Fruit fly (Drosophila melanogaster) whole organism, prepupa: ENCODE measurements around the gene CG14085.
A peak's percentile ranks its signal among the peaks of the same experiment; 100 is the strongest.

Experiments used
- Blimp-1 ChIP-seq: fragments of 200-800 bp; sonication (Bioruptor generic); optimal IDR thresholded peaks from 3 replicates; lab custom pipeline; 2017; ENCODE audit warnings: missing biosample characterization, missing genetic modification characterization, mild to moderate bottlenecking, moderate library complexity, missing genetic modification reagents
- CG10631 ChIP-seq: fragments of 200-800 bp; sonication (Bioruptor generic); optimal IDR thresholded peaks from 2 replicates; lab custom pipeline; 2016; ENCODE audit warnings: missing biosample characterization, missing genetic modification characterization
- CG10669 ChIP-seq: fragments of 200-800 bp; sonication (Bioruptor generic); optimal IDR thresholded peaks from 3 replicates; lab custom pipeline; 2018; ENCODE audit warnings: missing biosample characterization, mild to moderate bottlenecking, missing genetic modification characterization, moderate library complexity
- CG11294 ChIP-seq: fragments of 200-800 bp; sonication (Bioruptor generic); IDR thresholded peaks from 2 replicates; pipeline ENCODE4 v1.3.6; 2022; ENCODE audit warnings: missing biosample characterization, missing genetic modification characterization
- CG11762 ChIP-seq: fragments of 200-800 bp; sonication (Bioruptor generic); optimal IDR thresholded peaks from 3 replicates; lab custom pipeline; 2016; ENCODE audit warnings: missing biosample characterization, missing genetic modification characterization; ENCODE audit not compliant: insufficient read depth
- CG15336 ChIP-seq: fragments of 200-800 bp; sonication (Bioruptor generic); IDR thresholded peaks from 2 replicates; pipeline ENCODE4 v1.3.6; 2022; ENCODE audit warnings: missing biosample characterization, missing genetic modification characterization
- CG1621 ChIP-seq: fragments of 200-800 bp; sonication (Bioruptor generic); optimal IDR thresholded peaks from 3 replicates; lab custom pipeline; 2018; ENCODE audit warnings: missing biosample characterization, mild to moderate bottlenecking, missing genetic modification characterization
- CG16779 ChIP-seq: fragments of 200-800 bp; sonication (Bioruptor generic); optimal IDR thresholded peaks from 3 replicates; lab custom pipeline; 2017; ENCODE audit warnings: missing biosample characterization, mild to moderate bottlenecking, missing genetic modification characterization
- CG3032 ChIP-seq: fragments of 200-800 bp; optimal IDR thresholded peaks from 2 replicates; lab custom pipeline; 2019; ENCODE audit warnings: missing biosample characterization, mild to moderate bottlenecking, missing genetic modification characterization, moderate library complexity
- CG34406 ChIP-seq: fragments of 200-800 bp; sonication (Bioruptor generic); optimal IDR thresholded peaks from 3 replicates; lab custom pipeline; 2016; ENCODE audit warnings: missing biosample characterization, missing genetic modification characterization
- CG3919 ChIP-seq: fragments of 200-800 bp; sonication (Bioruptor generic); optimal IDR thresholded peaks from 3 replicates; lab custom pipeline; 2016; ENCODE audit warnings: missing biosample characterization, missing genetic modification characterization
- CG6163 ChIP-seq: fragments of 200-800 bp; sonication (Bioruptor generic); IDR thresholded peaks from 3 replicates; pipeline ENCODE4 v1.3.6; 2022; ENCODE audit warnings: missing biosample characterization, missing genetic modification characterization
- CG6276 ChIP-seq: fragments of 200-800 bp; sonication (Bioruptor generic); optimal IDR thresholded peaks from 2 replicates; lab custom pipeline; 2017; ENCODE audit warnings: missing biosample characterization, mild to moderate bottlenecking, missing genetic modification characterization
- CG6792 ChIP-seq: fragments of 200-800 bp; sonication (Bioruptor generic); optimal IDR thresholded peaks from 3 replicates; lab custom pipeline; 2016; ENCODE audit warnings: missing biosample characterization, missing genetic modification characterization
- CG6808 ChIP-seq: fragments of 200-800 bp; sonication (Bioruptor generic); optimal IDR thresholded peaks from 3 replicates; lab custom pipeline; 2017; ENCODE audit warnings: missing biosample characterization, missing genetic modification characterization, mild to moderate bottlenecking, moderate library complexity, missing genetic modification reagents
- CG8119 ChIP-seq: fragments of 200-800 bp; sonication (Bioruptor generic); IDR thresholded peaks from 3 replicates; pipeline ENCODE4 v1.3.6; 2022; ENCODE audit warnings: missing biosample characterization, missing genetic modification characterization
- CG8319 ChIP-seq: fragments of 200-800 bp; sonication (Bioruptor generic); optimal IDR thresholded peaks from 3 replicates; lab custom pipeline; 2016; ENCODE audit warnings: missing biosample characterization, missing genetic modification characterization
- Eip75B ChIP-seq: fragments of 200-800 bp; sonication (Bioruptor generic); optimal IDR thresholded peaks from 3 replicates; lab custom pipeline; 2016; ENCODE audit warnings: missing biosample characterization, missing genetic modification characterization
- Eip78C ChIP-seq: fragments of 200-800 bp; sonication (Bioruptor generic); peaks from one replicate; lab custom pipeline; 2016; ENCODE audit warnings: missing biosample characterization, missing genetic modification characterization
- Eip93F ChIP-seq: fragments of 200-800 bp; sonication (Bioruptor generic); optimal IDR thresholded peaks from 2 replicates; lab custom pipeline; 2016; ENCODE audit warnings: missing biosample characterization, mild to moderate bottlenecking, missing genetic modification characterization
- Ets21C ChIP-seq: fragments of 200-800 bp; sonication (Bioruptor generic); optimal IDR thresholded peaks from 3 replicates; lab custom pipeline; 2016; ENCODE audit warnings: missing biosample characterization, missing genetic modification characterization
- Gug ChIP-seq: fragments of 200-800 bp; sonication (Bioruptor generic); IDR thresholded peaks from 2 replicates; pipeline ENCODE4 v1.3.6; 2022; ENCODE audit warnings: missing biosample characterization, missing genetic modification characterization
- Hr38 ChIP-seq: sonication (Bioruptor generic); optimal IDR thresholded peaks from 2 replicates; lab custom pipeline; 2016; ENCODE audit warnings: missing biosample characterization, missing genetic modification characterization
- Hr4 ChIP-seq: fragments of 200-800 bp; sonication (Bioruptor generic); optimal IDR thresholded peaks from 3 replicates; lab custom pipeline; 2016; ENCODE audit warnings: missing biosample characterization, missing genetic modification characterization
- Met ChIP-seq: fragments of 200-800 bp; sonication (Bioruptor generic); optimal IDR thresholded peaks from 3 replicates; lab custom pipeline; 2016; ENCODE audit warnings: missing biosample characterization, missing genetic modification characterization
- Smox ChIP-seq: fragments of 200-800 bp; sonication (Bioruptor generic); optimal IDR thresholded peaks from 3 replicates; lab custom pipeline; 2016; ENCODE audit warnings: missing biosample characterization, missing genetic modification characterization
- Sox14 ChIP-seq: fragments of 200-800 bp; sonication (Bioruptor generic); optimal IDR thresholded peaks from 3 replicates; lab custom pipeline; 2016; ENCODE audit warnings: missing biosample characterization, missing genetic modification characterization
- Sox15 ChIP-seq: fragments of 200-800 bp; sonication (Bioruptor generic); optimal IDR thresholded peaks from 3 replicates; lab custom pipeline; 2016; ENCODE audit warnings: missing biosample characterization, missing genetic modification characterization
- acj6 ChIP-seq: fragments of 200-800 bp; sonication (Bioruptor generic); optimal IDR thresholded peaks from 3 replicates; lab custom pipeline; 2016; ENCODE audit warnings: missing biosample characterization, missing genetic modification characterization
- dsx ChIP-seq: fragments of 200-800 bp; optimal IDR thresholded peaks from 3 replicates; lab custom pipeline; 2019; ENCODE audit warnings: missing biosample characterization, mild to moderate bottlenecking, missing genetic modification characterization, moderate library complexity; ENCODE audit not compliant: poor library complexity, severe bottlenecking
- eg ChIP-seq: fragments of 200-800 bp; sonication (Bioruptor generic); IDR thresholded peaks from 3 replicates; pipeline ENCODE4 v1.3.6; 2022; ENCODE audit warnings: missing biosample characterization, missing genetic modification characterization
- esn ChIP-seq: fragments of 200-800 bp; sonication (Bioruptor generic); optimal IDR thresholded peaks from 2 replicates; lab custom pipeline; 2016; ENCODE audit warnings: missing biosample characterization, mild to moderate bottlenecking, missing genetic modification characterization, moderate library complexity
- fd85E ChIP-seq: fragments of 200-800 bp; sonication (Bioruptor generic); optimal IDR thresholded peaks from 3 replicates; lab custom pipeline; 2016; ENCODE audit warnings: missing biosample characterization, missing genetic modification characterization
- lz ChIP-seq: fragments of 200-800 bp; sonication (Bioruptor generic); optimal IDR thresholded peaks from 3 replicates; lab custom pipeline; 2016; ENCODE audit warnings: missing biosample characterization, missing genetic modification characterization
- pdm3 ChIP-seq: fragments of 200-800 bp; sonication (Bioruptor generic); optimal IDR thresholded peaks from 3 replicates; lab custom pipeline; 2016; ENCODE audit warnings: missing biosample characterization, missing genetic modification characterization
- salr ChIP-seq, 2 experiments: fragments of 200-800 bp; sonication (Bioruptor generic); optimal IDR thresholded peaks; 3 replicates each; lab custom pipeline; 2016 to 2018; ENCODE audit warnings: missing biosample characterization in 2 of 2, missing genetic modification characterization in 2 of 2, mild to moderate bottlenecking in 1 of 2
- spab ChIP-seq: fragments of 200-800 bp; sonication (Bioruptor generic); optimal IDR thresholded peaks from 2 replicates; lab custom pipeline; 2017; ENCODE audit warnings: missing biosample characterization, mild to moderate bottlenecking, missing genetic modification characterization, missing genetic modification reagents
- ss ChIP-seq, 2 experiments: fragments of 200-800 bp; sonication (Bioruptor generic); optimal IDR thresholded peaks; 2 replicates in 1 of 2; 3 replicates in 1 of 2; lab custom pipeline; 2017 to 2018; ENCODE audit warnings: mild to moderate bottlenecking in 2 of 2, missing biosample characterization in 2 of 2, missing genetic modification characterization in 2 of 2, moderate library complexity in 1 of 2
- svp ChIP-seq: fragments of 200-800 bp; sonication (Bioruptor generic); peaks from one replicate; lab custom pipeline; 2016; ENCODE audit warnings: missing biosample characterization, missing genetic modification characterization
- topi ChIP-seq: fragments of 200-800 bp; sonication (Bioruptor generic); optimal IDR thresholded peaks from 3 replicates; lab custom pipeline; 2016; ENCODE audit warnings: missing biosample characterization, missing genetic modification characterization
- vri ChIP-seq: fragments of 200-800 bp; sonication (Bioruptor generic); optimal IDR thresholded peaks from 3 replicates; lab custom pipeline; 2016; ENCODE audit warnings: missing biosample characterization, mild to moderate bottlenecking, missing genetic modification characterization

The CG14085 gene

DNA sequence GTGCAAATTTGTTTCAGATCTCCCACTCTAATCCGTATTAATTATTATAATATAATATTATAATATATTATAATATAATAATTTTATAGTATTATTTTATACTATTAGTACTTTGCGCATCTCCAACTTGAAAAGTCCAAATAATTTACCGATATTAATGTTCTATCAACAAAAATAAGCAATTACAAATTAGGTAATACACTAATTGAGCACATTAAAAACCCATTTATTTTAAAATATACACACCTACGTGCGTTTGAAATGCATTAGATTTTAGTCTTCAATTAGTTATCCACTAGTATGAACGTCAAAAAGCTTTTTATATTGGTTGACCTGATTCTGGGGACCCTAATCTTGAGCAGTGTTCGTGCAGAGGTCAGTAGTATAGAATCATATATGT lies 33.1 kb upstream of the CG14085 start, which contains the start of gene CG33647:
TSS of gene CG33647 (plus strand) at position 301 of the 400 bp plus-strand sequence.
- TF ChIP-seq esn (GFP tag; lab: Kevin White, UChicago) (no peak), Hr4 (no peak), Sox14 (no peak), Sox15 (GFP tag; lab: Kevin White, UChicago) (no peak), CG6792 (no peak), CG1621 (tag; lab: Kevin White, UChicago) (no peak), Eip78C (GFP tag; lab: Kevin White, UChicago) (no peak), CG3919 (no peak), fd85E (GFP tag; lab: Kevin White, UChicago) (no peak), Eip75B (GFP tag; lab: Kevin White, UChicago) (no peak), CG10669 (GFP tag; lab: Kevin White, UChicago) (no peak), Hr38 (GFP tag; lab: Kevin White, UChicago) (no peak)

- TF ChIP-seq CG10631 (GFP tag; lab: Kevin White, UChicago) (no peak), CG6808 (GFP tag; lab: Kevin White, UChicago) (no peak), CG15336 (GFP tag; lab: Robert Waterston, UW) (no peak), pdm3 (GFP tag; lab: Kevin White, UChicago) (no peak), CG8119 (GFP tag; lab: Robert Waterston, UW) (no peak), Eip93F (no peak), eg (GFP tag; lab: Robert Waterston, UW) (no peak), ss (GFP tag; optimal IDR thresholded peaks at IDR 0.05; lab: Kevin White, UChicago) (no peak), Ets21C (no peak)
- TF ChIP-seq, all 60 proteins: peak for 0
These were observed 32.6 kb upstream of the CG14085 start for dm6 chr3L:19236554-19236953.

dm6 chr3L:19237780-19238179 lies 31.4 kb upstream of the CG14085 start:
- TF ChIP-seq CG6808 (GFP tag; lab: Kevin White, UChicago) (no peak), acj6 (GFP tag; lab: Kevin White, UChicago) (no peak)

DNA sequence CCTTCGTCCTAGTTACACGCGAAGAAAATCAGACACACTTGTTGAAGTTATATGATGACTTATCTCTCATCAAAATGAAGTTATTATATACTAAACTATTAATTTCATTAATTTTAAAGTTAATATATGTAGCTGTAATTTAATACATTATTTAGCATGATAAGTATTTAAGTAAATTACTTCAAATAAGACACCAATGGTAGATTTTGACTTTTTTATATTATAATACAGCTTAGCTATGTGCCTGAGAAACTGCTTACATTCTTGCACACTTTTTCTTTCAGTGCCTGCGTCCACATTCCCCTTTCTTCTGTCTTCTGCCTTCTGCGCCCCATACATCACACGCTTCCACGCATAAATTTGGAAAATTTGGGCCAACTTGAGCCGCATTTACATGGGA lies 17.5 kb upstream of the CG14085 start:
- TF ChIP-seq eg (GFP tag; lab: Robert Waterston, UW) = no peak
- TF ChIP-seq CG8319 = no peak
- TF ChIP-seq Blimp-1 = no peak
- TF ChIP-seq esn (GFP tag; lab: Kevin White, UChicago) = no peak
- no peak for TF ChIP-seq dsx
- TF ChIP-seq CG6163 = no peak
- no peak for TF ChIP-seq CG3032 (tag; lab: Kevin White, UChicago)
- no peak for TF ChIP-seq CG6276 (GFP tag; lab: Kevin White, UChicago)
- TF ChIP-seq CG6808 (GFP tag; lab: Kevin White, UChicago) = no peak
- TF ChIP-seq lz = no peak
- TF ChIP-seq CG8119 (GFP tag; lab: Robert Waterston, UW) = no peak
- no peak for TF ChIP-seq CG11762 (GFP tag; lab: Kevin White, UChicago)
- no peak for TF ChIP-seq Smox
- no peak for TF ChIP-seq vri (GFP tag; lab: Kevin White, UChicago)
- TF ChIP-seq Eip75B (GFP tag; lab: Kevin White, UChicago) = no peak
- no peak for TF ChIP-seq topi (GFP tag; lab: Kevin White, UChicago)

DNA sequence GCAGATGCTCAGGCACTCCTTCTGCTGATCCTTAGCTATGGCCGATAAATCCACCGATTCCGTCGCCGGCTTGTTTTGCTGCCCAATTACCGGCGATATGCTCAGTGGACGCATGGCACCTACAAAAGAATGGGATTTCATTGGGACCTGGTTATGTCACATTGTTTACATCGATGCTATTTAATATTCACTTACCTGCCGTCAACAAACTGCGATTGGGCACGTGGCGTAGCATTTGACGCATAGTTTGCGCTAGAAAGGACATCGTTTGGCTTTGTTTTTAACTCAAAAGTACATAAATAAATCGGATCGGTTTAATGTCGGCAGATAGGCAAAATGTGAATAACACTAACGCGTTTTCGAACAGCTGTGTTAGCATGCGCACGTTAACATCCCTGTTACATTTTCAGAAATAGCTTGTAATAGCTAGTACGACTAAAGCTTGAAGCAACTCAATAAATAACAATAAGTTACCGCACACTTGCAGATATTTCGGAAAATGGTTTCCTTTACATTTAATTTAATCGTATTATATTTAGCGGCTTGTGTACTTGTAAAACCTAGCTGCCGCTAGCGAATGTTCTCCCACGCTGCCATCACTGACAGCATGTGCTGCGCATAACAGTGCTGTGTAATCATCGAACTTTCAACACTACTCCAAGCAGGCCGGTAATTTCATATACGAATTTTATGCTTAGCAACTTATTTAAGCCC lies 14.3 kb upstream of the CG14085 start, which contains the start of the genes mRpL21 and rept:
TSS of gene mRpL21 (minus strand) at position 347 of the 714 bp plus-strand sequence.
TSS of gene rept (plus strand) at position 626 of the 714 bp plus-strand sequence.
- TF ChIP-seq Gug (GFP tag; lab: Robert Waterston, UW) (no peak), Sox15 (GFP tag; lab: Kevin White, UChicago) (no peak), Eip78C (GFP tag; lab: Kevin White, UChicago) (peak; percentile 85), salr (GFP tag; optimal IDR thresholded peaks at IDR 0.05; lab: Kevin White, UChicago) (no peak), CG11294 (GFP tag; lab: Robert Waterston, UW) (no peak), CG8319 (no peak), spab (GFP tag; lab: Kevin White, UChicago) (no peak), CG8119 (GFP tag; lab: Robert Waterston, UW) (no peak), lz (peak; percentile 61), CG1621 (tag; lab: Kevin White, UChicago) (no peak), Hr38 (GFP tag; lab: Kevin White, UChicago) (no peak), ss (GFP tag; optimal IDR thresholded peaks at IDR 0.05; lab: Kevin White, UChicago) (no peak), Met (GFP tag; lab: Kevin White, UChicago) (peak; percentile 67), Blimp-1 (peak; percentile 15), svp (GFP tag; lab: Kevin White, UChicago) (no peak), CG15336 (GFP tag; lab: Robert Waterston, UW) (peak; percentile 32; the same call in 1 of the 2 replicates), CG34406 (GFP tag; lab: Kevin White, UChicago) (peak; percentile 46), CG11762 (GFP tag; lab: Kevin White, UChicago) (no peak), Smox (no peak), CG6792 (peak; percentile 57), CG16779 (tag; lab: Kevin White, UChicago) (no peak), CG6808 (GFP tag; lab: Kevin White, UChicago) (no peak)
